Worm (Caenorhabditis elegans) whole organism, late embryonic: ENCODE measurements around the gene ZK488.6.

Experiments used
- F13H6.1 ChIP-seq: sonication (generic microtip); optimal IDR thresholded peaks from 2 replicates; lab custom pipeline; 2016; ENCODE audit warnings: missing genetic modification characterization, missing compliant biosample characterization
- K02D7.2 ChIP-seq: sonication (generic microtip); optimal IDR thresholded peaks from 2 replicates; lab custom pipeline; 2017; ENCODE audit warnings: mild to moderate bottlenecking, missing genetic modification characterization, missing compliant biosample characterization
- K09A11.1 ChIP-seq: sonication (generic microtip); optimal IDR thresholded peaks from 2 replicates; lab custom pipeline; 2017; ENCODE audit warnings: antibody characterized with exemption, mild to moderate bottlenecking, missing genetic modification characterization, missing compliant biosample characterization; ENCODE audit not compliant: insufficient read depth
- T23F11.4 ChIP-seq: fragments of 200-800 bp; sonication (Bioruptor generic); optimal IDR thresholded peaks from 2 replicates; lab custom pipeline; 2018; ENCODE audit warnings: mild to moderate bottlenecking, missing genetic modification characterization, missing compliant biosample characterization
- ahr-1 ChIP-seq: sonication (generic microtip); optimal IDR thresholded peaks from 2 replicates; lab custom pipeline; 2016; ENCODE audit warnings: missing genetic modification characterization, missing compliant biosample characterization
- ama-1 ChIP-seq: fragments of 150-350 bp; optimal IDR thresholded peaks from 2 replicates; lab custom pipeline; 2014
- ceh-14 ChIP-seq: sonication (generic microtip); optimal IDR thresholded peaks from 2 replicates; lab custom pipeline; 2016; ENCODE audit warnings: missing genotype, missing genetic modification characterization, missing compliant biosample characterization
- ceh-19 ChIP-seq: fragments of 200-800 bp; sonication (Bioruptor generic); optimal IDR thresholded peaks from 2 replicates; lab custom pipeline; 2018; ENCODE audit warnings: mild to moderate bottlenecking, missing genetic modification characterization, missing compliant biosample characterization
- ceh-22 ChIP-seq: sonication (generic microtip); optimal IDR thresholded peaks from 2 replicates; lab custom pipeline; 2017; ENCODE audit warnings: missing biosample characterization, missing genetic modification characterization
- ceh-24 ChIP-seq: sonication (generic microtip); optimal IDR thresholded peaks from 2 replicates; lab custom pipeline; 2016; ENCODE audit warnings: mild to moderate bottlenecking, missing genetic modification characterization, missing compliant biosample characterization
- ceh-31 ChIP-seq: sonication (generic microtip); optimal IDR thresholded peaks from 2 replicates; lab custom pipeline; 2016; ENCODE audit warnings: missing genetic modification characterization, missing compliant biosample characterization
- ceh-34 ChIP-seq: sonication (generic microtip); optimal IDR thresholded peaks from 2 replicates; lab custom pipeline; 2016; ENCODE audit warnings: mild to moderate bottlenecking, missing genetic modification characterization, missing compliant biosample characterization
- ceh-45 ChIP-seq: fragments of 200-800 bp; sonication (Bioruptor generic); IDR thresholded peaks from 2 replicates; pipeline ENCODE4 v1.3.6; 2022; ENCODE audit warnings: missing genetic modification reagents, missing genetic modification characterization, missing compliant biosample characterization
- ceh-48 ChIP-seq: sonication (generic microtip); optimal IDR thresholded peaks from 2 replicates; lab custom pipeline; 2016; ENCODE audit warnings: missing genetic modification characterization, inconsistent platforms, missing compliant biosample characterization
- ceh-6 ChIP-seq: fragments of 200-800 bp; sonication (Bioruptor generic); optimal IDR thresholded peaks from 2 replicates; lab custom pipeline; 2018; ENCODE audit warnings: mild to moderate bottlenecking, missing genetic modification characterization, missing compliant biosample characterization
- ceh-9 ChIP-seq: sonication (generic microtip); optimal IDR thresholded peaks from 2 replicates; lab custom pipeline; 2016; ENCODE audit warnings: mild to moderate bottlenecking, missing genetic modification characterization, inconsistent platforms, missing compliant biosample characterization
- che-1 ChIP-seq: sonication (generic microtip); optimal IDR thresholded peaks from 2 replicates; lab custom pipeline; 2016; ENCODE audit warnings: mild to moderate bottlenecking, missing genetic modification characterization, missing compliant biosample characterization
- elt-4 ChIP-seq: sonication (generic microtip); optimal IDR thresholded peaks from 2 replicates; lab custom pipeline; 2016; ENCODE audit warnings: missing genetic modification characterization, missing compliant biosample characterization
- fax-1 ChIP-seq: sonication (generic microtip); optimal IDR thresholded peaks from 2 replicates; lab custom pipeline; 2016; ENCODE audit warnings: missing genotype, missing genetic modification characterization, missing compliant biosample characterization
- fkh-10 ChIP-seq: fragments of 150-350 bp; optimal IDR thresholded peaks from 2 replicates; lab custom pipeline; 2014; ENCODE audit warnings: missing biosample characterization, missing genetic modification reagents, missing genetic modification characterization
- gmeb-2 ChIP-seq: sonication (generic microtip); optimal IDR thresholded peaks from 2 replicates; lab custom pipeline; 2016; ENCODE audit warnings: missing genetic modification characterization, inconsistent platforms, missing compliant biosample characterization
- hlh-13 ChIP-seq: fragments of 200-800 bp; sonication (Bioruptor generic); optimal IDR thresholded peaks from 2 replicates; lab custom pipeline; 2018; ENCODE audit warnings: mild to moderate bottlenecking, missing genetic modification characterization, missing compliant biosample characterization
- hlh-15 ChIP-seq: sonication (generic microtip); optimal IDR thresholded peaks from 2 replicates; lab custom pipeline; 2016; ENCODE audit warnings: missing genetic modification characterization, missing compliant biosample characterization
- lim-6 ChIP-seq: sonication (generic microtip); optimal IDR thresholded peaks from 2 replicates; lab custom pipeline; 2016; ENCODE audit warnings: missing genetic modification characterization, missing compliant biosample characterization
- nfya-1 ChIP-seq: sonication (generic microtip); optimal IDR thresholded peaks from 2 replicates; lab custom pipeline; 2017; ENCODE audit warnings: missing genetic modification characterization, mild to moderate bottlenecking, missing compliant biosample characterization, antibody characterized with exemption, moderate library complexity
- npax-4 ChIP-seq: sonication (generic microtip); optimal IDR thresholded peaks from 2 replicates; lab custom pipeline; 2016; ENCODE audit warnings: missing genetic modification characterization, missing compliant biosample characterization
- odd-2 ChIP-seq: sonication (generic microtip); optimal IDR thresholded peaks from 2 replicates; lab custom pipeline; 2017; ENCODE audit warnings: antibody characterized with exemption, mild to moderate bottlenecking, missing genetic modification characterization, missing compliant biosample characterization
- pax-1 ChIP-seq: fragments of 150-350 bp; optimal IDR thresholded peaks from 2 replicates; lab custom pipeline; 2014; ENCODE audit warnings: missing biosample characterization, missing genetic modification characterization
- pha-4 ChIP-seq: fragments of 150-350 bp; optimal IDR thresholded peaks from 2 replicates; lab custom pipeline; 2018; ENCODE audit warnings: missing biosample characterization, missing genetic modification reagents, missing genetic modification characterization
- pqm-1 ChIP-seq: sonication (generic microtip); optimal IDR thresholded peaks from 2 replicates; lab custom pipeline; 2016; ENCODE audit warnings: missing genetic modification characterization, missing compliant biosample characterization
- sdc-2 ChIP-seq: sonication (generic microtip); optimal IDR thresholded peaks from 2 replicates; lab custom pipeline; 2016; ENCODE audit warnings: missing genotype, missing genetic modification characterization, missing compliant biosample characterization
- sox-2 ChIP-seq: fragments of 200-800 bp; sonication (Bioruptor generic); IDR thresholded peaks from 2 replicates; pipeline ENCODE4 v1.3.6; 2022; ENCODE audit warnings: missing genetic modification reagents, missing genetic modification characterization, missing compliant biosample characterization
- sox-4 ChIP-seq: sonication (generic microtip); optimal IDR thresholded peaks from 2 replicates; lab custom pipeline; 2017; ENCODE audit warnings: mild to moderate bottlenecking, missing genetic modification characterization, inconsistent platforms, missing compliant biosample characterization
- syd-9 ChIP-seq: sonication (generic microtip); optimal IDR thresholded peaks from 2 replicates; lab custom pipeline; 2016; ENCODE audit warnings: mild to moderate bottlenecking, missing genetic modification characterization, moderate library complexity, missing compliant biosample characterization
- tbx-2 ChIP-seq: sonication (generic microtip); optimal IDR thresholded peaks from 2 replicates; lab custom pipeline; 2016; ENCODE audit warnings: missing genetic modification characterization, missing compliant biosample characterization
- tbx-7 ChIP-seq: sonication (generic microtip); optimal IDR thresholded peaks from 2 replicates; lab custom pipeline; 2016; ENCODE audit warnings: missing genotype, missing genetic modification characterization, missing compliant biosample characterization
- unc-42 ChIP-seq: sonication (generic microtip); optimal IDR thresholded peaks from 2 replicates; lab custom pipeline; 2016; ENCODE audit warnings: missing genotype, missing genetic modification characterization, missing compliant biosample characterization
- ztf-16 ChIP-seq: sonication (generic microtip); optimal IDR thresholded peaks from 2 replicates; lab custom pipeline; 2017; ENCODE audit warnings: missing genetic modification characterization, missing compliant biosample characterization

Gene ZK488.6

ce11 chrV:562834-563233 is 27.4 kb upstream of the ZK488.6 start, which contains the start of gene C14C6.2:
C14C6.2 (plus strand) TSS chrV:563134.
- TF ChIP-seq sox-4 (no peak), fkh-10 (no peak), ceh-6 (no peak), ceh-48 (tag; lab: Kevin White, UChicago) (no peak), ceh-9 (tag; lab: Kevin White, UChicago) (no peak), sox-2 (GFP tag; lab: Robert Waterston, UW) (no peak), T23F11.4 (GFP tag; lab: Kevin White, UChicago) (no peak), pax-1 (tag; lab: Kevin White, UChicago) (no peak), F13H6.1 (no peak), K09A11.1 (tag; lab: Kevin White, UChicago) (no peak), lim-6 (no peak), ama-1 (lab: Kevin White, UChicago) (no peak), npax-4 (tag; lab: Kevin White, UChicago) (no peak)
- TF ChIP-seq, all 69 proteins: peak for 0

ce11 chrV:565984-566383 is 24.3 kb upstream of the ZK488.6 start, which contains the start of gene sri-73:
sri-73 (minus strand) TSS chrV:566084.
- no peak for TF ChIP-seq tbx-2 (tag; lab: Kevin White, UChicago)
- no peak for TF ChIP-seq ceh-34 (tag; lab: Kevin White, UChicago)
- TF ChIP-seq sdc-2 (tag; lab: Kevin White, UChicago): no peak

ce11 chrV:568105-568504 is 22.2 kb upstream of the ZK488.6 start, which contains the start of gene sri-72:
sri-72 (minus strand) TSS chrV:568205.
- TF ChIP-seq ceh-14 (tag; lab: Kevin White, UChicago) (no peak), unc-42 (tag; lab: Kevin White, UChicago) (no peak), gmeb-2 (tag; lab: Kevin White, UChicago) (no peak), tbx-7 (tag; lab: Kevin White, UChicago) (no peak), lim-6 (no peak), ceh-45 (GFP tag; lab: Robert Waterston, UW) (no peak), K02D7.2 (tag; lab: Kevin White, UChicago) (no peak), pqm-1 (tag; lab: Kevin White, UChicago) (no peak), hlh-15 (tag; lab: Kevin White, UChicago) (no peak), fax-1 (tag; lab: Kevin White, UChicago) (no peak), fkh-10 (no peak), odd-2 (tag; lab: Kevin White, UChicago) (no peak), ceh-9 (tag; lab: Kevin White, UChicago) (no peak), syd-9 (tag; lab: Kevin White, UChicago) (no peak), ceh-22 (tag; lab: Kevin White, UChicago) (no peak), ahr-1 (tag; lab: Kevin White, UChicago) (no peak), ztf-16 (tag; lab: Kevin White, UChicago) (no peak), nfya-1 (tag; lab: Kevin White, UChicago) (no peak), ceh-31 (no peak), sox-2 (GFP tag; lab: Robert Waterston, UW) (no peak)

ce11 chrV:574639-575038 is 15.6 kb upstream of the ZK488.6 start, which contains the start of gene C14C6.13:
C14C6.13 (minus strand) TSS chrV:574739.
- TF ChIP-seq che-1 (no peak), fkh-10 (no peak), unc-42 (tag; lab: Kevin White, UChicago) (no peak), elt-4 (tag; lab: Kevin White, UChicago) (no peak), pax-1 (tag; lab: Kevin White, UChicago) (no peak), ceh-24 (tag; lab: Kevin White, UChicago) (no peak), fax-1 (tag; lab: Kevin White, UChicago) (no peak), syd-9 (tag; lab: Kevin White, UChicago) (no peak), ceh-19 (GFP tag; lab: Kevin White, UChicago) (no peak), hlh-13 (GFP tag; lab: Kevin White, UChicago) (no peak), sox-2 (GFP tag; lab: Robert Waterston, UW) (no peak), ahr-1 (tag; lab: Kevin White, UChicago) (no peak), pha-4 (no peak)
- TF ChIP-seq, all 69 proteins: peak for 0
